5 worm cellular contexts compared by ENCODE assay signal in the genomic region with DNA sequence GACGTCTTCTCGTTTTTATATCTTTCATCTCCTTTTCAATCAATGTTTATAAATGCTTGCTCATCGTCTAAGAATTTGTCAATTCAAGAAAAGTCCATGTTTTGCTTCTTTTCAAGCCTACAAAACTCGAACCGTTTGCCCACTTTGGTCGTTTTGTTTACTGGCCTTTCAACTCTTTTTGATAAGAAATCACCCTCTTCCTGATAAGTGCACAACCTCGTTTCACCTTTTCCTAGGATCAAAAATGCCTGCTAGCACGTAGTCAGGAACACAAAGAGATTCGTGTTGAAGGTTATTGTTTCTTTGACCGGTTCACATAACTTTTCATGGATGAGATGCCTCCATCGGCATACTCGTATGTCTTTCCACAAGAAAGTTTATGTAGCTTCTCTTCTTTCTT.
TF ChIP-seq lines count a peak whose summit lies in the region.

No protein-coding gene starts in this region.

TF ChIP-seq in whole organism, L2 larva, 48 proteins besides CTCF, POLR2A, EP300 and RAD21:
- peak; percentile 17 for TF ChIP-seq nhr-129 (tag; optimal IDR thresholded peaks at IDR 0.05; lab: Kevin White, UChicago)
- TF ChIP-seq fos-1 (tag; optimal IDR thresholded peaks at IDR 0.05; lab: Kevin White, UChicago) = peak; percentile 23
- TF ChIP-seq R02D3.7 (tag; optimal IDR thresholded peaks at IDR 0.05; lab: Kevin White, UChicago) = no peak
- no peak for TF ChIP-seq alr-1 (tag; optimal IDR thresholded peaks at IDR 0.05; lab: Kevin White, UChicago)
- TF ChIP-seq unc-55 (GFP tag; optimal IDR thresholded peaks at IDR 0.05; lab: Kevin White, UChicago) = no peak
- TF ChIP-seq lin-39 (tag; optimal IDR thresholded peaks at IDR 0.05; lab: Kevin White, UChicago) = no peak
- TF ChIP-seq nhr-25 (tag; optimal IDR thresholded peaks at IDR 0.05; lab: Kevin White, UChicago) = no peak

TF ChIP-seq in whole organism, L3 larva, 47 proteins besides CTCF, POLR2A, EP300 and RAD21:
- TF ChIP-seq ceh-16 (tag; optimal IDR thresholded peaks at IDR 0.05; lab: Kevin White, UChicago) (no peak), elt-2 (tag; optimal IDR thresholded peaks at IDR 0.05; lab: Kevin White, UChicago) (peak; percentile 65), pqm-1 (tag; optimal IDR thresholded peaks at IDR 0.05; lab: Kevin White, UChicago) (peak; percentile 38)

TF ChIP-seq in whole organism, L4 larva, 104 proteins besides CTCF, POLR2A, EP300 and RAD21 (continues in another document):
- TF ChIP-seq lin-29 (GFP tag; IDR thresholded peaks at IDR 0.05; lab: Robert Waterston, UW) (no peak), hmg-1.1 (GFP tag; IDR thresholded peaks at IDR 0.05; lab: Robert Waterston, UW) (no peak), arid-1 (GFP tag; conservative IDR thresholded peaks at IDR 0.05; lab: Robert Waterston, UW) (no peak), zag-1 (tag; optimal IDR thresholded peaks at IDR 0.05; lab: Kevin White, UChicago) (no peak), mes-2 (tag; optimal IDR thresholded peaks at IDR 0.05; lab: Kevin White, UChicago; ENCODE audit: poor library complexity, severe bottlenecking) (no peak), lsy-2 (tag; optimal IDR thresholded peaks at IDR 0.05; lab: Kevin White, UChicago) (no peak), spr-1 (tag; optimal IDR thresholded peaks at IDR 0.05; lab: Kevin White, UChicago) (no peak), dmd-8 (GFP tag; IDR thresholded peaks at IDR 0.05; lab: Robert Waterston, UW) (no peak), nhr-102 (tag; optimal IDR thresholded peaks at IDR 0.05; lab: Kevin White, UChicago) (no peak), hlh-30 (tag; optimal IDR thresholded peaks at IDR 0.05; lab: Kevin White, UChicago; ENCODE audit: insufficient read depth) (no peak), pha-4 (GFP tag; IDR thresholded peaks at IDR 0.05; lab: Robert Waterston, UW) (no peak), pha-4 (tag; optimal IDR thresholded peaks at IDR 0.05; lab: Kevin White, UChicago) (no peak), F49E8.2 (tag; optimal IDR thresholded peaks at IDR 0.05; lab: Kevin White, UChicago; ENCODE audit: borderline replicate concordance) (no peak), ceh-44 (GFP tag; IDR thresholded peaks at IDR 0.05; lab: Robert Waterston, UW) (no peak), lin-38 (GFP tag; IDR thresholded peaks at IDR 0.05; lab: Robert Waterston, UW) (no peak), snpc-1.2 (GFP tag; IDR thresholded peaks at IDR 0.05; lab: Robert Waterston, UW) (no peak), nhr-25 (tag; optimal IDR thresholded peaks at IDR 0.05; lab: Kevin White, UChicago; ENCODE audit: borderline replicate concordance, insufficient read depth) (no peak), mdl-1 (tag; optimal IDR thresholded peaks at IDR 0.05; lab: Kevin White, UChicago) (no peak), lin-15B (tag; optimal IDR thresholded peaks at IDR 0.05; lab: Kevin White, UChicago) (no peak), R02D3.7 (tag; optimal IDR thresholded peaks at IDR 0.05; lab: Kevin White, UChicago) (no peak), Y75B8A.6 (GFP tag; IDR thresholded peaks at IDR 0.05; lab: Robert Waterston, UW) (no peak), daf-16 (GFP tag; optimal IDR thresholded peaks at IDR 0.05; lab: Kevin White, UChicago) (no peak), daf-16 (tag; optimal IDR thresholded peaks at IDR 0.05; lab: Kevin White, UChicago) (peak; percentile 90), hlh-11 (tag; optimal IDR thresholded peaks at IDR 0.05; lab: Kevin White, UChicago) (peak; percentile 33), nhr-6 (tag; optimal IDR thresholded peaks at IDR 0.05; lab: Kevin White, UChicago) (no peak), hif-1 (tag; optimal IDR thresholded peaks at IDR 0.05; lab: Kevin White, UChicago) (peak in 1 of 2 experiments; percentile 47)

TF ChIP-seq in whole organism, late embryonic, 69 proteins besides CTCF, POLR2A, EP300 and RAD21:
- no peak for TF ChIP-seq ceh-45 (GFP tag; IDR thresholded peaks at IDR 0.05; lab: Robert Waterston, UW)
- peak; percentile 36 for TF ChIP-seq elt-2 (tag; optimal IDR thresholded peaks at IDR 0.05; lab: Kevin White, UChicago)

TF ChIP-seq in whole organism, young adult, 124 proteins besides CTCF, POLR2A, EP300 and RAD21:
- TF ChIP-seq C17E4.6 (GFP tag; IDR thresholded peaks at IDR 0.05; lab: Robert Waterston, UW) (no peak), dpl-1 (GFP tag; optimal IDR thresholded peaks at IDR 0.05; lab: Kevin White, UChicago) (no peak), nhr-80 (tag; optimal IDR thresholded peaks at IDR 0.05; lab: Kevin White, UChicago) (peak; percentile 42), fkh-3 (tag; optimal IDR thresholded peaks at IDR 0.05; lab: Kevin White, UChicago) (no peak), attf-5 (GFP tag; optimal IDR thresholded peaks at IDR 0.05; lab: Kevin White, UChicago) (no peak)
